Fruit fly (Drosophila melanogaster): ENCODE results near the gene Wdr24.

Gene Wdr24

dm6 chr3R:29780402-29781029 lies 35.6 kb upstream of the Wdr24 start, which contains the start of gene fig (continued):
- TF ChIP-seq GATAe (GFP tag; conservative IDR thresholded peaks at IDR 0.05) (0 out of 2 replicates have a peak, but pooled peaks have one; percentile 23), Drgx (GFP tag; IDR thresholded peaks at IDR 0.05) (no peak), CG33213 (GFP tag; optimal IDR thresholded peaks at IDR 0.05) (no peak), aop (GFP tag; IDR thresholded peaks at IDR 0.05) (0 out of 2 replicates have a peak, but pooled peaks have one; percentile 27), trh (GFP tag; optimal IDR thresholded peaks at IDR 0.05) (no peak), Fer2 (tag; optimal IDR thresholded peaks at IDR 0.05) (no peak), E2f2 (GFP tag; IDR thresholded peaks at IDR 0.05) (no peak), CG32767 (GFP tag; IDR thresholded peaks at IDR 0.05) (no peak), CG4730 (GFP tag; IDR thresholded peaks at IDR 0.05) (no peak), CG14014 (GFP tag; IDR thresholded peaks at IDR 0.05) (no peak), vvl (GFP tag; IDR thresholded peaks at IDR 0.05) (no peak), CG12071 (GFP tag; optimal IDR thresholded peaks at IDR 0.05) (no peak), Lpt (GFP tag; optimal IDR thresholded peaks at IDR 0.05) (no peak), Elba2 (GFP tag; optimal IDR thresholded peaks at IDR 0.05) (no peak), CG32772 (GFP tag; IDR thresholded peaks at IDR 0.05) (no peak), CG34376 (GFP tag; optimal IDR thresholded peaks at IDR 0.05) (peak; percentile 66), klu (GFP tag; IDR thresholded peaks at IDR 0.05) (no peak), Neu2 (GFP tag; optimal IDR thresholded peaks at IDR 0.05; ENCODE audit: borderline replicate concordance) (no peak), sisA (GFP tag; IDR thresholded peaks at IDR 0.05) (no peak), ind (GFP tag; optimal IDR thresholded peaks at IDR 0.05) (no peak), CG6254 (GFP tag; optimal IDR thresholded peaks at IDR 0.05) (no peak), Gug (GFP tag; IDR thresholded peaks at IDR 0.05) (no peak), Sry-δ (GFP tag; optimal IDR thresholded peaks at IDR 0.05) (no peak), CG4424 (GFP tag; optimal IDR thresholded peaks at IDR 0.05) (no peak), ttk (GFP tag; IDR thresholded peaks at IDR 0.05) (no peak), ftz-f1 (GFP tag; optimal IDR thresholded peaks at IDR 0.05) (no peak), dmrt11E (tag; optimal IDR thresholded peaks at IDR 0.05) (no peak), Hr39 (optimal IDR thresholded peaks at IDR 0.05) (no peak), HHEX (GFP tag; optimal IDR thresholded peaks at IDR 0.05) (no peak), sens-2 (GFP tag; IDR thresholded peaks at IDR 0.05) (0 out of 2 replicates have a peak, but pooled peaks have one; percentile 6), CG10543 (GFP tag; optimal IDR thresholded peaks at IDR 0.05) (peak; percentile 19), Aef1 (GFP tag; IDR thresholded peaks at IDR 0.05) (no peak), pho (GFP tag; optimal IDR thresholded peaks at IDR 0.05) (no peak), HmgZ (tag; optimal IDR thresholded peaks at IDR 0.05) (peak; percentile 4), Meics (GFP tag; optimal IDR thresholded peaks at IDR 0.05) (no peak), Nf-YB (GFP tag; optimal IDR thresholded peaks at IDR 0.05) (no peak), Opbp (GFP tag; IDR thresholded peaks at IDR 0.05; ENCODE audit: partially characterized antibody) (no peak), z (GFP tag; IDR thresholded peaks at IDR 0.05) (0 out of 3 replicates have a peak, but pooled peaks have one; percentile 22), CG18476 (GFP tag; optimal IDR thresholded peaks at IDR 0.05) (no peak), Dp (GFP tag; optimal IDR thresholded peaks at IDR 0.05) (no peak), cwo (GFP tag; optimal IDR thresholded peaks at IDR 0.05) (peak; percentile 26), CG31388 (GFP tag; optimal IDR thresholded peaks at IDR 0.05) (no peak), ap (GFP tag; IDR thresholded peaks at IDR 0.05) (no peak), CG14667 (GFP tag; IDR thresholded peaks at IDR 0.05) (no peak), grau (tag; optimal IDR thresholded peaks at IDR 0.05) (no peak), CG13624 (GFP tag; optimal IDR thresholded peaks at IDR 0.05) (no peak), Bgb (GFP tag; IDR thresholded peaks at IDR 0.05; ENCODE audit: partially characterized antibody) (no peak), seq (GFP tag; IDR thresholded peaks at IDR 0.05) (no peak), chinmo (GFP tag; IDR thresholded peaks at IDR 0.05; ENCODE audit: partially characterized antibody) (0 out of 4 replicates have a peak, but pooled peaks have one; percentile 9), ken (GFP tag; IDR thresholded peaks at IDR 0.05) (no peak), Asciz (GFP tag; optimal IDR thresholded peaks at IDR 0.05) (no peak), eve (GFP tag; optimal IDR thresholded peaks at IDR 0.05) (peak in 1 of 2 experiments; percentile 19)
